Fruit fly (Drosophila melanogaster) S2 (cell line): ENCODE data around the gene Caf1-55.

ENCODE experiments used
- CG8478 ChIP-seq: fragments of >200 bp; optimal IDR thresholded peaks from 2 replicates; lab custom pipeline; 2018
- CTCF ChIP-seq, 2 experiments: fragments of >200 bp; optimal IDR thresholded peaks; 2 replicates each; lab custom pipeline; 2018

DNA sequence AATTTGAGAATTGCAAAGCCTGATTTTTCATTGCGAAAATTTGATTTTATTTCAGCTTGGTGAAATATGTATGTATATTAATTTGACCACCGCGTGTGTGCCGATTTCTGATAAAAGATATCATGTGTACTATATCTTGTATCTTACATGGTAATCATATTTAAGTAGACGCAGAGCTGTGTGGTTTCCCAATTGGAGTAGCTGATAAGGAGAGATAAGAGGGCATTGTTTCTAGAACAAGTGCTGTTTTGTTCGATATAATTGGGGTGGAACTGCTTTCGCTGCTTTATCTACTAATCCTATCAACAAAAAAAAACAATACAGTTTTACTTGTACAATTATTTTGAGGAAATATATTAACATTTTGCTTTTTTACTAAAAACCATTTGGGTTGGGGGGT lies 21.2 kb downstream of the Caf1-55 start:
- TF ChIP-seq CG8478 (no peak), CTCF (optimal IDR thresholded peaks at IDR 0.05; lab: Kevin White, UChicago) (no peak)
